Fruit fly (Drosophila melanogaster): ENCODE results near the gene Prestin.

Gene Prestin

DNA sequence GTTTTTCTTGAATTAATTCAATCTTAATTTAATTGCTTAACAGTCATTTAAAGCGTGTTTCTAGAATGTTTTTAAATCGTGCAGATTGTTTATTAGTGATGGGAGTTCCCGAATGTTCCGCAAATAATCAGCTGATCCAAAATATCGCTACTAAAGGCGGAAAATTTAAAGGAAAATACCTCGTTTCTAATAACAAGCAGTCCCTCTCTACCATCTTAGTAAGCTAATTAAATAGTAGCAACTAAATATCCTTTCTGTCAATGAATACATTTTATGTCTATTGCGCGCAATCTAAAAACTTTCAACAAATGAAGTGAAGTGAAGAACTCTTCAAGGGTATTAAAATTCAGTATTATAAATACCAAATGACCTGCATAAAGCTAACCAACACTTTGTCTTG, 4.8 kb upstream of the Prestin start, which contains the start of gene CG5290 (continued):
- TF ChIP-seq vfl (GFP tag; optimal IDR thresholded peaks at IDR 0.05) (peak; percentile 3), jumu (GFP tag; optimal IDR thresholded peaks at IDR 0.05) (peak; percentile 27), CG17912 (GFP tag; optimal IDR thresholded peaks at IDR 0.05) (no peak), ci (GFP tag; IDR thresholded peaks at IDR 0.05) (no peak), CG2129 (GFP tag; IDR thresholded peaks at IDR 0.05; ENCODE audit: partially characterized antibody) (peak; percentile 54), bigmax (GFP tag; optimal IDR thresholded peaks at IDR 0.05) (no peak), CG9876 (GFP tag; optimal IDR thresholded peaks at IDR 0.05) (no peak), kay (GFP tag; optimal IDR thresholded peaks at IDR 0.05) (no peak), CG10321 (GFP tag; IDR thresholded peaks at IDR 0.05) (no peak), wdn (GFP tag; IDR thresholded peaks at IDR 0.05) (no peak), inv (GFP tag; IDR thresholded peaks at IDR 0.05; ENCODE audit: partially characterized antibody) (peak; percentile 52; the same call in 1 of the 2 replicates), HLHmδ (GFP tag; optimal IDR thresholded peaks at IDR 0.05) (no peak), fd64A (GFP tag; optimal IDR thresholded peaks at IDR 0.05) (no peak), pfk (GFP tag; optimal IDR thresholded peaks at IDR 0.05) (no peak), E2f2 (GFP tag; IDR thresholded peaks at IDR 0.05) (peak; percentile 93), dmrt99B (tag; optimal IDR thresholded peaks at IDR 0.05) (no peak), CG4360 (GFP tag; IDR thresholded peaks at IDR 0.05) (no peak), CG2120 (GFP tag; optimal IDR thresholded peaks at IDR 0.05) (peak; percentile 67), otp (GFP tag; IDR thresholded peaks at IDR 0.05) (no peak), Hr3 (GFP tag; optimal IDR thresholded peaks at IDR 0.05) (no peak), CG18262 (tag; optimal IDR thresholded peaks at IDR 0.05) (no peak), CG11398 (GFP tag; optimal IDR thresholded peaks at IDR 0.05) (no peak), ems (GFP tag; optimal IDR thresholded peaks at IDR 0.05) (no peak), Kr (GFP tag; optimal IDR thresholded peaks at IDR 0.05) (no peak), CG8944 (GFP tag; optimal IDR thresholded peaks at IDR 0.05) (peak; percentile 20), peb (GFP tag; IDR thresholded peaks at IDR 0.05) (no peak), CG1602 (GFP tag; optimal IDR thresholded peaks at IDR 0.05) (peak; percentile 6), CG3847 (GFP tag; IDR thresholded peaks at IDR 0.05) (peak; percentile 17; the same call in 1 of the 2 replicates), CG17361 (GFP tag; IDR thresholded peaks at IDR 0.05) (peak; percentile 40; the same call in 2 of the 3 replicates), Dad (GFP tag; optimal IDR thresholded peaks at IDR 0.05) (no peak), tll (GFP tag; optimal IDR thresholded peaks at IDR 0.05) (no peak), ro (GFP tag; IDR thresholded peaks at IDR 0.05) (no peak), CG12219 (GFP tag; optimal IDR thresholded peaks at IDR 0.05) (no peak), MTF-1 (GFP tag; optimal IDR thresholded peaks at IDR 0.05; ENCODE audit: borderline replicate concordance) (no peak), CG16815 (GFP tag; optimal IDR thresholded peaks at IDR 0.05) (no peak), CG15073 (GFP tag; optimal IDR thresholded peaks at IDR 0.05) (no peak), CG6254 (GFP tag; optimal IDR thresholded peaks at IDR 0.05) (no peak), CG1024 (GFP tag; IDR thresholded peaks at IDR 0.05) (no peak), Eip74EF (GFP tag; optimal IDR thresholded peaks at IDR 0.05) (no peak), Hr39 (optimal IDR thresholded peaks at IDR 0.05) (no peak), unpg (GFP tag; optimal IDR thresholded peaks at IDR 0.05) (no peak), chif (GFP tag; optimal IDR thresholded peaks at IDR 0.05) (peak; percentile 10 to 23), CG10431 (GFP tag; optimal IDR thresholded peaks at IDR 0.05) (no peak), CG34422 (GFP tag; IDR thresholded peaks at IDR 0.05) (no peak), Mrtf (GFP tag; IDR thresholded peaks at IDR 0.05) (no peak), Camta (GFP tag; optimal IDR thresholded peaks at IDR 0.05) (peak; percentile 27), Sry-β (GFP tag; optimal IDR thresholded peaks at IDR 0.05) (no peak), CG17829 (tag; optimal IDR thresholded peaks at IDR 0.05) (no peak), CG8478 (optimal IDR thresholded peaks at IDR 0.05) (no peak), dati (GFP tag; IDR thresholded peaks at IDR 0.05) (no peak), ken (GFP tag; IDR thresholded peaks at IDR 0.05) (no peak), Fer2 (tag; optimal IDR thresholded peaks at IDR 0.05) (no peak), CG12236 (GFP tag; optimal IDR thresholded peaks at IDR 0.05) (peak; percentile 24)
